Worm (Caenorhabditis elegans) whole organism, L1 larva: ENCODE results near the gene T26G10.1.

Source experiments
- ama-1 ChIP-seq: fragments of 150-350 bp; optimal IDR thresholded peaks from 2 replicates; lab custom pipeline; 2014
- fos-1 ChIP-seq: fragments of 150-350 bp; optimal IDR thresholded peaks from 2 replicates; lab custom pipeline; 2014; ENCODE audit warnings: missing biosample characterization, missing genetic modification characterization
- nhr-12 ChIP-seq: sonication (generic microtip); optimal IDR thresholded peaks from 2 replicates; lab custom pipeline; 2017; ENCODE audit warnings: missing biosample characterization, missing genetic modification characterization
- tbx-2 ChIP-seq: sonication (generic microtip); optimal IDR thresholded peaks from 2 replicates; lab custom pipeline; 2016; ENCODE audit warnings: missing genetic modification characterization, missing compliant biosample characterization

- TF ChIP-seq fos-1 (tag; lab: Kevin White, UChicago) = peak; percentile 83
- no peak for TF ChIP-seq nhr-12 (tag; lab: Kevin White, UChicago)
- no peak for TF ChIP-seq ama-1
- peak; percentile 88 for TF ChIP-seq tbx-2 (tag; lab: Kevin White, UChicago)
These were observed 37.1 kb upstream of the T26G10.1 start, which contains the start of gene pir-2 for ce11 chrIII:9443417-9444027.
